Worm (Caenorhabditis elegans) whole organism, L2 larva: ENCODE data around the gene Y59A8B.12.

Experiments
- C34F6.9 ChIP-seq: fragments of 150-350 bp; optimal IDR thresholded peaks from 2 replicates; lab custom pipeline; 2014; ENCODE audit warnings: missing biosample characterization, missing genetic modification characterization
- F13H6.1 ChIP-seq: sonication (generic microtip); optimal IDR thresholded peaks from 2 replicates; lab custom pipeline; 2016; ENCODE audit warnings: missing genetic modification characterization, missing compliant biosample characterization
- R02D3.7 ChIP-seq: fragments of 150-350 bp; optimal IDR thresholded peaks from 2 replicates; lab custom pipeline; 2014; ENCODE audit warnings: missing biosample characterization, missing genetic modification characterization
- Y55F3AM.14 ChIP-seq: fragments of 200-800 bp; sonication (Bioruptor generic); optimal IDR thresholded peaks from 2 replicates; lab custom pipeline; 2018; ENCODE audit warnings: mild to moderate bottlenecking, missing genetic modification characterization, missing compliant biosample characterization
- aly-2 ChIP-seq: fragments of 150-350 bp; optimal IDR thresholded peaks from 2 replicates; lab custom pipeline; 2014; ENCODE audit warnings: missing biosample characterization, missing genetic modification characterization
- ama-1 ChIP-seq: fragments of 150-350 bp; optimal IDR thresholded peaks from 2 replicates; lab custom pipeline; 2018; ENCODE audit warnings: inconsistent platforms
- ceh-16 ChIP-seq: fragments of 150-350 bp; optimal IDR thresholded peaks from 2 replicates; lab custom pipeline; 2014; ENCODE audit warnings: missing biosample characterization, missing genetic modification characterization
- ceh-82 ChIP-seq: fragments of 150-350 bp; optimal IDR thresholded peaks from 2 replicates; lab custom pipeline; 2014; ENCODE audit warnings: missing biosample characterization, missing genetic modification characterization
- dmd-4 ChIP-seq: sonication (generic microtip); optimal IDR thresholded peaks from 2 replicates; lab custom pipeline; 2017; ENCODE audit warnings: missing biosample characterization, missing genetic modification characterization
- elt-1 ChIP-seq: fragments of 150-350 bp; optimal IDR thresholded peaks from 2 replicates; lab custom pipeline; 2014; ENCODE audit warnings: missing biosample characterization, missing genetic modification characterization
- fos-1 ChIP-seq: fragments of 150-350 bp; optimal IDR thresholded peaks from 2 replicates; lab custom pipeline; 2014; ENCODE audit warnings: missing biosample characterization, missing genetic modification characterization
- lin-11 ChIP-seq: fragments of 150-350 bp; sonication (generic microtip); optimal IDR thresholded peaks from 2 replicates; lab custom pipeline; 2014; ENCODE audit warnings: missing biosample characterization, missing genetic modification characterization, inconsistent platforms, mixed read lengths
- lin-13 ChIP-seq: fragments of 150-350 bp; optimal IDR thresholded peaks from 2 replicates; lab custom pipeline; 2014; ENCODE audit warnings: missing biosample characterization, missing genetic modification reagents, missing genetic modification characterization
- lin-39 ChIP-seq: fragments of 150-350 bp; optimal IDR thresholded peaks from 2 replicates; lab custom pipeline; 2014; ENCODE audit warnings: missing biosample characterization, missing genetic modification reagents, missing genetic modification characterization
- lsy-2 ChIP-seq, 2 experiments: fragments of 150-350 bp in 1 of 2; sonication (generic microtip) in 1 of 2; optimal IDR thresholded peaks; 2 replicates each; lab custom pipeline; 2014 to 2017; ENCODE audit warnings: missing biosample characterization in 2 of 2, missing genetic modification characterization in 2 of 2
- mab-5 ChIP-seq: fragments of 150-350 bp; optimal IDR thresholded peaks from 2 replicates; lab custom pipeline; 2014; ENCODE audit warnings: missing biosample characterization, missing genetic modification characterization
- mbf-1 ChIP-seq: sonication (generic microtip); optimal IDR thresholded peaks from 2 replicates; lab custom pipeline; 2017; ENCODE audit warnings: missing biosample characterization, missing genetic modification characterization
- mdl-1 ChIP-seq, 2 experiments: fragments of 150-350 bp in 1 of 2; sonication (generic microtip) in 1 of 2; optimal IDR thresholded peaks; 2 replicates each; lab custom pipeline; 2017; ENCODE audit warnings: missing biosample characterization in 2 of 2, missing genetic modification characterization in 2 of 2
- nhr-10 ChIP-seq: sonication (generic microtip); optimal IDR thresholded peaks from 2 replicates; lab custom pipeline; 2017; ENCODE audit warnings: missing biosample characterization, missing genetic modification characterization
- nhr-21 ChIP-seq: fragments of 150-350 bp; optimal IDR thresholded peaks from 2 replicates; lab custom pipeline; 2014; ENCODE audit warnings: missing biosample characterization, missing genetic modification characterization
- nhr-23 ChIP-seq: fragments of 150-350 bp; optimal IDR thresholded peaks from 2 replicates; lab custom pipeline; 2014; ENCODE audit warnings: missing biosample characterization, missing genetic modification reagents, missing genetic modification characterization
- nhr-237 ChIP-seq: fragments of 150-350 bp; optimal IDR thresholded peaks from 2 replicates; lab custom pipeline; 2014; ENCODE audit warnings: missing biosample characterization, missing genetic modification characterization
- nhr-25 ChIP-seq: fragments of 150-350 bp; sonication (generic microtip); optimal IDR thresholded peaks from 3 replicates; lab custom pipeline; 2014; ENCODE audit warnings: missing biosample characterization, missing genetic modification characterization
- nhr-6 ChIP-seq: fragments of 150-350 bp; optimal IDR thresholded peaks from 2 replicates; lab custom pipeline; 2014; ENCODE audit warnings: missing biosample characterization, missing genetic modification characterization
- sem-4 ChIP-seq: fragments of 150-350 bp; optimal IDR thresholded peaks from 2 replicates; lab custom pipeline; 2014; ENCODE audit warnings: missing biosample characterization, missing genetic modification reagents, missing genetic modification characterization
- skn-1 ChIP-seq: sonication (generic microtip); optimal IDR thresholded peaks from 2 replicates; lab custom pipeline; 2017; ENCODE audit warnings: missing biosample characterization, missing genetic modification characterization
- sma-9 ChIP-seq, 2 experiments: fragments of 150-350 bp in 1 of 2; sonication (generic microtip) in 1 of 2; optimal IDR thresholded peaks; 2 replicates each; lab custom pipeline; 2014 to 2016; ENCODE audit warnings: missing genetic modification characterization in 2 of 2, mild to moderate bottlenecking in 1 of 2, missing biosample characterization in 1 of 2, missing compliant biosample characterization in 1 of 2, missing genetic modification reagents in 1 of 2, moderate library complexity in 1 of 2
- snpc-4 ChIP-seq: fragments of 150-350 bp; optimal IDR thresholded peaks from 2 replicates; lab custom pipeline; 2014; ENCODE audit warnings: missing biosample characterization, missing genetic modification characterization
- unc-39 ChIP-seq: fragments of 150-350 bp; optimal IDR thresholded peaks from 2 replicates; lab custom pipeline; 2014; ENCODE audit warnings: missing biosample characterization, missing genetic modification characterization
- unc-55 ChIP-seq: fragments of 150-350 bp; sonication (generic microtip); optimal IDR thresholded peaks from 3 replicates; lab custom pipeline; 2014; ENCODE audit warnings: missing biosample characterization, missing genetic modification reagents, missing genetic modification characterization
- unc-62 ChIP-seq: fragments of 150-350 bp; optimal IDR thresholded peaks from 2 replicates; lab custom pipeline; 2014; ENCODE audit warnings: missing biosample characterization, missing genetic modification reagents, missing genetic modification characterization
- zag-1 ChIP-seq: fragments of 150-350 bp; optimal IDR thresholded peaks from 2 replicates; lab custom pipeline; 2014; ENCODE audit warnings: missing biosample characterization, missing genetic modification characterization
- ztf-4 ChIP-seq: fragments of 150-350 bp; optimal IDR thresholded peaks from 2 replicates; lab custom pipeline; 2014; ENCODE audit warnings: missing biosample characterization, missing genetic modification characterization

Gene Y59A8B.12

ce11 chrV:18127192-18127591, 41.2 kb upstream of the Y59A8B.12 start, which contains the start of gene fbxa-211:
Gene fbxa-211, plus strand, starts transcription at chrV:18127519.
- TF ChIP-seq aly-2 (tag; lab: Kevin White, UChicago) = no peak
- no peak for TF ChIP-seq sma-9 (GFP tag; optimal IDR thresholded peaks at IDR 0.05; lab: Kevin White, UChicago)
- TF ChIP-seq sma-9 (tag; optimal IDR thresholded peaks at IDR 0.05; lab: Kevin White, UChicago) = no peak
- no peak for TF ChIP-seq ama-1
- no peak for TF ChIP-seq nhr-25 (tag; lab: Kevin White, UChicago)
- TF ChIP-seq mab-5 (tag; lab: Kevin White, UChicago) = no peak
- no peak for TF ChIP-seq snpc-4
- no peak for TF ChIP-seq sem-4 (tag; lab: Kevin White, UChicago)
- TF ChIP-seq nhr-6 = no peak
- TF ChIP-seq zag-1 (tag; lab: Kevin White, UChicago) = no peak
- no peak for TF ChIP-seq mbf-1 (tag; lab: Kevin White, UChicago)
- no peak for TF ChIP-seq nhr-237 (tag; lab: Kevin White, UChicago)
- TF ChIP-seq nhr-10 = no peak
- TF ChIP-seq nhr-21 (tag; lab: Kevin White, UChicago) = no peak
- no peak for TF ChIP-seq ceh-82 (tag; lab: Kevin White, UChicago)
- no peak for TF ChIP-seq ztf-4 (tag; lab: Kevin White, UChicago)
- no peak for TF ChIP-seq lin-11
- TF ChIP-seq unc-62 (GFP tag; lab: Kevin White, UChicago) = no peak
- TF ChIP-seq dmd-4 (tag; lab: Kevin White, UChicago) = no peak
- no peak for TF ChIP-seq lin-13
- TF ChIP-seq, all 48 proteins: peak for 0

- TF ChIP-seq mbf-1 (tag; lab: Kevin White, UChicago) = no peak
- TF ChIP-seq sem-4 (tag; lab: Kevin White, UChicago) = no peak
- TF ChIP-seq nhr-21 (tag; lab: Kevin White, UChicago) = no peak
- no peak for TF ChIP-seq unc-62 (GFP tag; lab: Kevin White, UChicago)
- TF ChIP-seq fos-1 (tag; lab: Kevin White, UChicago) = no peak
- TF ChIP-seq ceh-16 (tag; lab: Kevin White, UChicago) = no peak
- no peak for TF ChIP-seq nhr-237 (tag; lab: Kevin White, UChicago)
- no peak for TF ChIP-seq lin-13
- TF ChIP-seq C34F6.9 (tag; lab: Kevin White, UChicago) = no peak
- no peak for TF ChIP-seq dmd-4 (tag; lab: Kevin White, UChicago)
- no peak for TF ChIP-seq sma-9 (GFP tag; optimal IDR thresholded peaks at IDR 0.05; lab: Kevin White, UChicago)
- no peak for TF ChIP-seq sma-9 (tag; optimal IDR thresholded peaks at IDR 0.05; lab: Kevin White, UChicago)
- TF ChIP-seq nhr-25 (tag; lab: Kevin White, UChicago) = no peak
- no peak for TF ChIP-seq F13H6.1 (tag; lab: Kevin White, UChicago)
- no peak for TF ChIP-seq nhr-23 (tag; lab: Kevin White, UChicago)
- no peak for TF ChIP-seq skn-1
- TF ChIP-seq mdl-1 (tag; optimal IDR thresholded peaks at IDR 0.05; lab: Kevin White, UChicago) = no peak
These were observed 39.1 kb upstream of the Y59A8B.12 start, which contains the start of gene fbxa-210 for ce11 chrV:18125075-18125474. Gene fbxa-210, plus strand, starts transcription at chrV:18125375.

- TF ChIP-seq aly-2 (tag; lab: Kevin White, UChicago) (no peak), nhr-25 (tag; lab: Kevin White, UChicago) (no peak), nhr-21 (tag; lab: Kevin White, UChicago) (no peak), fos-1 (tag; lab: Kevin White, UChicago) (no peak), unc-39 (tag; lab: Kevin White, UChicago) (no peak), ceh-82 (tag; lab: Kevin White, UChicago) (no peak), lsy-2 (tag; optimal IDR thresholded peaks at IDR 0.05; lab: Kevin White, UChicago) (no peak), elt-1 (tag; lab: Kevin White, UChicago) (no peak)
- TF ChIP-seq, all 48 proteins: peak for 0
These were observed 37.6 kb upstream of the Y59A8B.12 start, which contains the start of gene fbxa-107 for ce11 chrV:18123639-18124038. Gene fbxa-107, plus strand, starts transcription at chrV:18123939.

- peak; percentile 45 for TF ChIP-seq unc-55 (GFP tag; lab: Kevin White, UChicago)
- TF ChIP-seq, all 48 proteins: peak for 1; not testable (repeated sequence) for 47
These were observed 29.0 kb upstream of the Y59A8B.12 start for ce11 chrV:18115054-18115453.

ce11 chrV:18109449-18109848, 23.4 kb upstream of the Y59A8B.12 start:
- no peak for TF ChIP-seq Y55F3AM.14
- no peak for TF ChIP-seq lin-39
- no peak for TF ChIP-seq sem-4 (tag; lab: Kevin White, UChicago)
- no peak for TF ChIP-seq unc-55 (GFP tag; lab: Kevin White, UChicago)
- no peak for TF ChIP-seq C34F6.9 (tag; lab: Kevin White, UChicago)
- no peak for TF ChIP-seq ceh-16 (tag; lab: Kevin White, UChicago)
- TF ChIP-seq R02D3.7 = no peak
- TF ChIP-seq nhr-25 (tag; lab: Kevin White, UChicago) = no peak
